Worm (Caenorhabditis elegans): ENCODE measurements around the gene C54E10.7.
"Not testable (repeated sequence)": the region's sequence is repeated elsewhere in the genome, so short reads cannot be mapped to it uniquely, and the experiment has no call there.

The C54E10.7 gene

ce11 chrV:18811360-18811759 is at the start of gene C54E10.7:
Gene C54E10.7 (plus strand): TSS chrV:18811660.
- no peak for TF ChIP-seq nhr-232 (tag; optimal IDR thresholded peaks at IDR 0.05)
- no peak for TF ChIP-seq unc-3 (GFP tag; conservative IDR thresholded peaks at IDR 0.05)
- TF ChIP-seq unc-3 (tag; optimal IDR thresholded peaks at IDR 0.05) = no peak
- no peak for TF ChIP-seq ets-4 (tag; optimal IDR thresholded peaks at IDR 0.05)
- no peak for TF ChIP-seq dmd-4 (tag; optimal IDR thresholded peaks at IDR 0.05; ENCODE audit: borderline replicate concordance)
- TF ChIP-seq unc-55 (GFP tag; optimal IDR thresholded peaks at IDR 0.05) = no peak
- TF ChIP-seq dve-1 (tag; optimal IDR thresholded peaks at IDR 0.05) = no peak
- TF ChIP-seq zip-5 (tag; optimal IDR thresholded peaks at IDR 0.05) = no peak

ce11 chrV:18762044-18762443 is 49.4 kb upstream of the C54E10.7 start, which contains the start of gene F11D11.22:
Gene F11D11.22 (plus strand): TSS chrV:18762344.
- not testable (repeated sequence) for TF ChIP-seq pha-4 (tag; optimal IDR thresholded peaks at IDR 0.05); zip-5 (tag; optimal IDR thresholded peaks at IDR 0.05); sox-2 (GFP tag; IDR thresholded peaks at IDR 0.05)

ce11 chrV:18769902-18770301 is 41.6 kb upstream of the C54E10.7 start:
- no peak for TF ChIP-seq mec-3 (tag; optimal IDR thresholded peaks at IDR 0.05; ENCODE audit: borderline replicate concordance)
- no peak for TF ChIP-seq ceh-22 (tag; optimal IDR thresholded peaks at IDR 0.05)
- TF ChIP-seq T23F11.4 (GFP tag; optimal IDR thresholded peaks at IDR 0.05) = no peak
- TF ChIP-seq nfya-1 (tag; optimal IDR thresholded peaks at IDR 0.05) = no peak
- no peak for TF ChIP-seq eyg-1 (tag; optimal IDR thresholded peaks at IDR 0.05)
- TF ChIP-seq fkh-6 (tag; optimal IDR thresholded peaks at IDR 0.05) = no peak
- TF ChIP-seq ceh-6 (GFP tag; optimal IDR thresholded peaks at IDR 0.05) = no peak
- no peak for TF ChIP-seq ahr-1 (tag; optimal IDR thresholded peaks at IDR 0.05)
- TF ChIP-seq K09A11.1 (tag; optimal IDR thresholded peaks at IDR 0.05; ENCODE audit: insufficient read depth) = no peak
- no peak for TF ChIP-seq odd-2 (tag; optimal IDR thresholded peaks at IDR 0.05)
- TF ChIP-seq pha-2 (tag; optimal IDR thresholded peaks at IDR 0.05) = no peak
- TF ChIP-seq ceh-9 (tag; optimal IDR thresholded peaks at IDR 0.05) = no peak
- TF ChIP-seq nhr-11 (tag; optimal IDR thresholded peaks at IDR 0.05) = no peak
- no peak for TF ChIP-seq ttx-3 (tag; optimal IDR thresholded peaks at IDR 0.05)
- TF ChIP-seq pha-4 (tag; optimal IDR thresholded peaks at IDR 0.05) = no peak
- TF ChIP-seq ceh-34 (tag; optimal IDR thresholded peaks at IDR 0.05) = no peak
- TF ChIP-seq unc-3 (GFP tag; conservative IDR thresholded peaks at IDR 0.05) = no peak
- TF ChIP-seq unc-3 (tag; optimal IDR thresholded peaks at IDR 0.05) = no peak
- TF ChIP-seq fax-1 (tag; optimal IDR thresholded peaks at IDR 0.05) = no peak
- no peak for TF ChIP-seq elt-2 (tag; optimal IDR thresholded peaks at IDR 0.05)

ce11 chrV:18770623-18771022 is 40.8 kb upstream of the C54E10.7 start, which contains the start of gene clec-255:
Gene clec-255 (minus strand): TSS chrV:18770723.
- TF ChIP-seq ceh-30 (tag; optimal IDR thresholded peaks at IDR 0.05) (no peak), C08G9.2 (tag; optimal IDR thresholded peaks at IDR 0.05) (no peak), T23F11.4 (GFP tag; optimal IDR thresholded peaks at IDR 0.05) (no peak), hlh-8 (tag; optimal IDR thresholded peaks at IDR 0.05) (no peak), odd-2 (tag; optimal IDR thresholded peaks at IDR 0.05) (no peak), dmd-4 (tag; optimal IDR thresholded peaks at IDR 0.05; ENCODE audit: borderline replicate concordance) (no peak), ceh-19 (GFP tag; optimal IDR thresholded peaks at IDR 0.05) (no peak), ceh-31 (tag; optimal IDR thresholded peaks at IDR 0.05) (no peak), sdc-2 (tag; optimal IDR thresholded peaks at IDR 0.05) (no peak), lim-6 (tag; optimal IDR thresholded peaks at IDR 0.05) (no peak), Y22D7AL.16 (tag; optimal IDR thresholded peaks at IDR 0.05) (no peak), fkh-6 (tag; optimal IDR thresholded peaks at IDR 0.05) (no peak), ceh-18 (tag; optimal IDR thresholded peaks at IDR 0.05) (no peak)

Data from whole organism, late embryonic.